Fruit fly (Drosophila melanogaster) whole organism, embryonic: ENCODE measurements around the gene mRpS31.

Experiments used
- Adf1 ChIP-seq: fragments of 200-800 bp; sonication (Bioruptor generic); IDR thresholded peaks from 2 replicates; pipeline ENCODE4 v1.3.6; 2022; ENCODE audit warnings: missing biosample characterization, missing genetic modification characterization
- Blimp-1 ChIP-seq: fragments of 200-800 bp; sonication (Bioruptor generic); optimal IDR thresholded peaks from 3 replicates; lab custom pipeline; 2018; ENCODE audit warnings: missing biosample characterization, missing genetic modification characterization, mild to moderate bottlenecking, moderate library complexity, missing genetic modification reagents
- CG1024 ChIP-seq: fragments of 200-800 bp; sonication (Bioruptor generic); IDR thresholded peaks from 2 replicates; pipeline ENCODE4 v1.3.6; 2022; ENCODE audit warnings: missing biosample characterization, missing genetic modification characterization
- CG10366 ChIP-seq: fragments of 200-800 bp; sonication (Bioruptor generic); IDR thresholded peaks from 2 replicates; pipeline ENCODE4 v1.3.6; 2022; ENCODE audit warnings: missing biosample characterization, missing genetic modification characterization
- CG10654 ChIP-seq: fragments of 200-800 bp; sonication (Bioruptor generic); optimal IDR thresholded peaks from 2 replicates; lab custom pipeline; 2016; ENCODE audit warnings: missing biosample characterization, missing genetic modification characterization
- CG14441 ChIP-seq: fragments of 200-800 bp; sonication (Bioruptor generic); IDR thresholded peaks from 2 replicates; pipeline ENCODE4 v1.3.6; 2022; ENCODE audit warnings: missing biosample characterization, missing genetic modification characterization
- CG1792 ChIP-seq: fragments of 200-800 bp; sonication (Bioruptor generic); optimal IDR thresholded peaks from 2 replicates; lab custom pipeline; 2016; ENCODE audit warnings: missing biosample characterization, missing genetic modification characterization
- CG2116 ChIP-seq: fragments of 200-800 bp; sonication (Bioruptor generic); optimal IDR thresholded peaks from 3 replicates; lab custom pipeline; 2018; ENCODE audit warnings: missing biosample characterization, mild to moderate bottlenecking, missing genetic modification characterization
- CG30403 ChIP-seq: fragments of 200-800 bp; sonication (Bioruptor generic); optimal IDR thresholded peaks from 3 replicates; lab custom pipeline; 2016; ENCODE audit warnings: missing biosample characterization, missing genetic modification characterization
- CG3281 ChIP-seq: fragments of 200-800 bp; sonication (Bioruptor generic); optimal IDR thresholded peaks from 3 replicates; lab custom pipeline; 2017; ENCODE audit warnings: missing biosample characterization, mild to moderate bottlenecking, missing genetic modification characterization
- CG33557 ChIP-seq: fragments of 200-800 bp; sonication (Bioruptor generic); optimal IDR thresholded peaks from 2 replicates; lab custom pipeline; 2019; ENCODE audit warnings: missing biosample characterization, mild to moderate bottlenecking, missing genetic modification characterization, moderate library complexity
- CG3726 ChIP-seq: fragments of 200-800 bp; sonication (Bioruptor generic); IDR thresholded peaks from 3 replicates; pipeline ENCODE4, ENCODE4 v1.3.6; 2022; ENCODE audit warnings: missing biosample characterization, missing genetic modification characterization
- CG4360 ChIP-seq: fragments of 200-800 bp; sonication (Bioruptor generic); IDR thresholded peaks from 2 replicates; pipeline ENCODE4 v1.3.6; 2022; ENCODE audit warnings: missing biosample characterization, missing genetic modification characterization
- CG4820 ChIP-seq: fragments of 200-800 bp; sonication (Bioruptor generic); optimal IDR thresholded peaks from 3 replicates; lab custom pipeline; 2016; ENCODE audit warnings: missing biosample characterization, missing genetic modification characterization
- CG4854 ChIP-seq: fragments of 200-800 bp; sonication (Bioruptor generic); optimal IDR thresholded peaks from 2 replicates; lab custom pipeline; 2016; ENCODE audit warnings: missing biosample characterization, missing genetic modification characterization, inconsistent platforms
- CG6272 ChIP-seq: fragments of 200-800 bp; sonication (Bioruptor generic); IDR thresholded peaks from 2 replicates; pipeline ENCODE4 v1.3.6; 2022; ENCODE audit warnings: missing biosample characterization, missing genetic modification characterization
- CG6765 ChIP-seq: fragments of 200-800 bp; sonication (Bioruptor generic); optimal IDR thresholded peaks from 3 replicates; lab custom pipeline; 2017; ENCODE audit warnings: missing biosample characterization, mild to moderate bottlenecking, missing genetic modification characterization
- CG7372 ChIP-seq: fragments of 200-800 bp; sonication (Bioruptor generic); IDR thresholded peaks from 2 replicates; pipeline ENCODE4 v1.3.6; 2022; ENCODE audit warnings: missing biosample characterization, missing genetic modification characterization
- Deaf1 ChIP-seq: fragments of 200-800 bp; optimal IDR thresholded peaks from 3 replicates; lab custom pipeline; 2019; ENCODE audit warnings: missing biosample characterization, mild to moderate bottlenecking, missing genetic modification characterization, moderate library complexity
- Dfd ChIP-seq, 2 experiments: fragments of >200 bp; optimal IDR thresholded peaks; 2 replicates each; lab custom pipeline; 2017; ENCODE audit warnings: missing biosample characterization in 2 of 2, missing genetic modification characterization in 2 of 2
- Fer1 ChIP-seq: fragments of 200-800 bp; sonication (Bioruptor generic); optimal IDR thresholded peaks from 2 replicates; lab custom pipeline; 2017; ENCODE audit warnings: missing biosample characterization, mild to moderate bottlenecking, missing genetic modification characterization
- Fer2 ChIP-seq: fragments of 200-800 bp; sonication (Bioruptor generic); optimal IDR thresholded peaks from 2 replicates; lab custom pipeline; 2018; ENCODE audit warnings: missing biosample characterization, mild to moderate bottlenecking, missing genetic modification characterization, moderate library complexity
- HmgZ ChIP-seq: fragments of 200-800 bp; sonication (Bioruptor generic); optimal IDR thresholded peaks from 2 replicates; lab custom pipeline; 2018; ENCODE audit warnings: missing biosample characterization, mild to moderate bottlenecking, missing genetic modification characterization
- Hmr ChIP-seq: fragments of 200-800 bp; sonication (Bioruptor generic); optimal IDR thresholded peaks from 3 replicates; lab custom pipeline; 2017; ENCODE audit warnings: mild to moderate bottlenecking, missing biosample characterization, missing genetic modification reagents, missing genetic modification characterization
- Hmx ChIP-seq: fragments of 200-800 bp; sonication (Bioruptor generic); optimal IDR thresholded peaks from 2 replicates; lab custom pipeline; 2016; ENCODE audit warnings: missing biosample characterization, missing genetic modification characterization
- Jarid2 ChIP-seq: fragments of 200-800 bp; sonication (Bioruptor generic); optimal IDR thresholded peaks from 3 replicates; lab custom pipeline; 2017; ENCODE audit warnings: mild to moderate bottlenecking, missing biosample characterization, missing genetic modification reagents, missing genetic modification characterization
- Kr ChIP-seq: fragments of 200-800 bp; sonication (Bioruptor generic); optimal IDR thresholded peaks from 2 replicates; lab custom pipeline; 2017; ENCODE audit warnings: missing biosample characterization, mild to moderate bottlenecking, missing genetic modification characterization
- MTF-1 ChIP-seq: fragments of 200-800 bp; sonication (Bioruptor generic); optimal IDR thresholded peaks from 2 replicates; lab custom pipeline; 2018; ENCODE audit warnings: missing biosample characterization, mild to moderate bottlenecking, missing genetic modification characterization, borderline replicate concordance
- Mrtf ChIP-seq: fragments of 200-800 bp; sonication (Bioruptor generic); IDR thresholded peaks from 3 replicates; pipeline ENCODE4 v1.3.6; 2022; ENCODE audit warnings: missing biosample characterization, missing genetic modification characterization
- NfI ChIP-seq: fragments of 200-800 bp; sonication (Bioruptor generic); optimal IDR thresholded peaks from 3 replicates; lab custom pipeline; 2018; ENCODE audit warnings: missing biosample characterization, mild to moderate bottlenecking, missing genetic modification characterization, moderate library complexity
- Oaz ChIP-seq: fragments of 200-800 bp; sonication (Bioruptor generic); IDR thresholded peaks from 2 replicates; pipeline ENCODE4 v1.3.6; 2022; ENCODE audit warnings: missing biosample characterization, missing genetic modification characterization
- Oli ChIP-seq: fragments of 200-800 bp; sonication (Bioruptor generic); optimal IDR thresholded peaks from 2 replicates; lab custom pipeline; 2018; ENCODE audit warnings: missing biosample characterization, mild to moderate bottlenecking, missing genetic modification characterization, moderate library complexity
- Six4 ChIP-seq: fragments of 200-800 bp; sonication (Bioruptor generic); optimal IDR thresholded peaks from 2 replicates; lab custom pipeline; 2016; ENCODE audit warnings: missing biosample characterization, missing genetic modification characterization
- Stat92E ChIP-seq, 3 experiments: fragments of >200 bp in 2 of 3; fragments of 200-800 bp in 1 of 3; sonication (Bioruptor generic) in 1 of 3; optimal IDR thresholded peaks; 2 replicates each; lab custom pipeline; 2017 to 2019; ENCODE audit warnings: missing biosample characterization in 3 of 3, missing genetic modification characterization in 3 of 3, mild to moderate bottlenecking in 1 of 3, moderate library complexity in 1 of 3
- Taf1 ChIP-seq: fragments of 200-800 bp; sonication (Bioruptor generic); IDR thresholded peaks from 2 replicates; pipeline ENCODE4 v1.3.6; 2022; ENCODE audit warnings: missing biosample characterization, missing genetic modification characterization
- Vsx1 ChIP-seq: fragments of 200-800 bp; sonication (Bioruptor generic); optimal IDR thresholded peaks from 2 replicates; lab custom pipeline; 2017; ENCODE audit warnings: missing biosample characterization, mild to moderate bottlenecking, missing genetic modification characterization, missing genetic modification reagents
- Xrp1 ChIP-seq: fragments of 200-800 bp; sonication (Bioruptor generic); IDR thresholded peaks from 2 replicates; pipeline ENCODE4 v1.3.6; 2022; ENCODE audit warnings: missing biosample characterization, missing genetic modification characterization
- aop ChIP-seq: fragments of 200-800 bp; sonication (Bioruptor generic); IDR thresholded peaks from 2 replicates; pipeline ENCODE4 v1.3.6; 2022; ENCODE audit warnings: missing biosample characterization, missing genetic modification characterization
- bcd ChIP-seq: fragments of 200-800 bp; sonication (Bioruptor generic); optimal IDR thresholded peaks from 2 replicates; lab custom pipeline; 2017; ENCODE audit warnings: missing biosample characterization, mild to moderate bottlenecking, missing genetic modification characterization
- dimm ChIP-seq: fragments of 200-800 bp; sonication (Bioruptor generic); IDR thresholded peaks from 2 replicates; pipeline ENCODE4 v1.3.6; 2022; ENCODE audit warnings: missing biosample characterization, missing genetic modification characterization
- dysf ChIP-seq: fragments of 200-800 bp; sonication (Bioruptor generic); IDR thresholded peaks from 3 replicates; pipeline ENCODE4 v1.3.6; 2022; ENCODE audit warnings: missing biosample characterization, missing genetic modification characterization
- en ChIP-seq: fragments of 200-800 bp; sonication (Bioruptor generic); optimal IDR thresholded peaks from 2 replicates; lab custom pipeline; 2016; ENCODE audit warnings: missing biosample characterization, missing genetic modification characterization
- exex ChIP-seq: fragments of 200-800 bp; sonication (Bioruptor generic); optimal IDR thresholded peaks from 4 replicates; lab custom pipeline; 2018; ENCODE audit warnings: missing biosample characterization, mild to moderate bottlenecking, missing genetic modification characterization, moderate library complexity
- h ChIP-seq: fragments of >200 bp; optimal IDR thresholded peaks from 2 replicates; lab custom pipeline; 2017
- ind ChIP-seq: fragments of 200-800 bp; sonication (Bioruptor generic); optimal IDR thresholded peaks from 3 replicates; lab custom pipeline; 2016; ENCODE audit warnings: missing biosample characterization, missing genetic modification characterization
- jing ChIP-seq: fragments of 200-800 bp; sonication (Bioruptor generic); optimal IDR thresholded peaks from 2 replicates; lab custom pipeline; 2018; ENCODE audit warnings: missing biosample characterization, mild to moderate bottlenecking, missing genetic modification characterization
- lbe ChIP-seq: fragments of 200-800 bp; sonication (Bioruptor generic); optimal IDR thresholded peaks from 2 replicates; lab custom pipeline; 2016; ENCODE audit warnings: missing biosample characterization, mild to moderate bottlenecking, missing genetic modification characterization
- lmd ChIP-seq: fragments of 200-800 bp; sonication (Bioruptor generic); IDR thresholded peaks from 2 replicates; pipeline ENCODE4 v1.3.6; 2022; ENCODE audit warnings: missing biosample characterization, missing genetic modification characterization
- pros ChIP-seq: fragments of 200-800 bp; sonication (Bioruptor generic); optimal IDR thresholded peaks from 3 replicates; lab custom pipeline; 2019; ENCODE audit warnings: missing biosample characterization, mild to moderate bottlenecking, missing genetic modification characterization, moderate library complexity
- slbo ChIP-seq: fragments of 200-800 bp; sonication (Bioruptor generic); IDR thresholded peaks from 2 replicates; pipeline ENCODE4 v1.3.6; 2022; ENCODE audit warnings: missing biosample characterization, missing genetic modification characterization
- wek ChIP-seq: fragments of 200-800 bp; sonication (Bioruptor generic); optimal IDR thresholded peaks from 3 replicates; lab custom pipeline; 2018; ENCODE audit warnings: missing biosample characterization, mild to moderate bottlenecking, missing genetic modification characterization, moderate library complexity

Gene mRpS31

DNA sequence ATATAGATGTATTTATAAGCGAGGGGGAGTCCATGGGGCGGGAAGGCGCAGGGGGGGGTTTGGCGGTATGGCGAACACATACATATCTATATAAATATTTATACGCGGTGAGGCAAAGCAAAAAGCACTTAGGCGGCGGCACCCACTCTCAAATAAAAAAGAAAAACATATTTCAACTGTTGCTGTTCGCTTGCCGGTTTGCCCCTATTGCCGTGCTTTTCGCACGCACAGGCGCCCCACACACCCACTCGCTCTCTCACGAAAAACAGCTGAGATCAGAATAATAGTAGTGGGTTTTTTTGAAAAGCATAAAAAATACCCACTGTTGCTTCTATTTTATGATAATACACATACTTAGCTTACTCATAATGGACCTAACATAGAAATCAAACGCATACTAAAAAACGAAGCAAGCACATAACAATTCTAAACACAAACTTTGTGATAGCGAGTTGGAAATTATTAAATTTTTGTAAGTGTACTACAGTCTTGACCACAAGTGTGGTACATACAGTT lies 3.8 kb upstream of the mRpS31 start (continued):
- TF ChIP-seq CG4854 (GFP tag; lab: Kevin White, UChicago) = peak; percentile 62
- TF ChIP-seq exex = peak; percentile 63
- TF ChIP-seq Dfd (GFP tag; optimal IDR thresholded peaks at IDR 0.05; lab: Kevin White, UChicago) = no peak
- peak; percentile 52 for TF ChIP-seq Deaf1 (tag; lab: Kevin White, UChicago)
- TF ChIP-seq Hmx (GFP tag; lab: Kevin White, UChicago) = peak; percentile 67
- no peak for TF ChIP-seq CG3726 (GFP tag; lab: Robert Waterston, UW)
- TF ChIP-seq pros (GFP tag; lab: Kevin White, UChicago) = no peak
- TF ChIP-seq Fer2 (tag; lab: Kevin White, UChicago) = peak; percentile 21
- no peak for TF ChIP-seq CG10654 (GFP tag; lab: Kevin White, UChicago)
- TF ChIP-seq ind (GFP tag; lab: Kevin White, UChicago) = peak; percentile 79
- no peak for TF ChIP-seq Six4 (GFP tag; lab: Kevin White, UChicago)
- TF ChIP-seq Oli (tag; lab: Kevin White, UChicago) = peak; percentile 81
- peak; percentile 91 for TF ChIP-seq Hmr
- TF ChIP-seq CG6272 (GFP tag; lab: Robert Waterston, UW) = no peak
- TF ChIP-seq CG1792 (GFP tag; lab: Kevin White, UChicago) = peak; percentile 74
- peak; percentile 22 for TF ChIP-seq CG2116 (GFP tag; lab: Kevin White, UChicago)
- TF ChIP-seq Kr = no peak
- peak; percentile 85; the same call in 2 of the 3 replicates for TF ChIP-seq dysf (GFP tag; lab: Robert Waterston, UW)
- TF ChIP-seq slbo (GFP tag; lab: Robert Waterston, UW) = peak; percentile 80
- peak; percentile 75 for TF ChIP-seq CG6765 (GFP tag; lab: Kevin White, UChicago)
- TF ChIP-seq jing = peak; percentile 45
- TF ChIP-seq wek (GFP tag; lab: Kevin White, UChicago) = no peak
- TF ChIP-seq Taf1 (GFP tag; lab: Robert Waterston, UW) = 0 out of 2 replicates have a peak, but pooled peaks have one; percentile 20
- no peak for TF ChIP-seq CG1024
- TF ChIP-seq Vsx1 (GFP tag; lab: Kevin White, UChicago) = peak; percentile 52
- peak; percentile 36 for TF ChIP-seq CG4820 (GFP tag; lab: Kevin White, UChicago)
- peak; percentile 84 for TF ChIP-seq bcd
- TF ChIP-seq Oaz (GFP tag; lab: Robert Waterston, UW) = peak; percentile 58
- peak; percentile 74 for TF ChIP-seq CG14441
- no peak for TF ChIP-seq Stat92E (GFP tag; optimal IDR thresholded peaks at IDR 0.05; lab: Kevin White, UChicago)
- TF ChIP-seq h = no peak
- peak; percentile 93 for TF ChIP-seq Fer1 (GFP tag; lab: Kevin White, UChicago)
- TF ChIP-seq Mrtf = no peak; the same call in 2 of the 3 replicates
- peak; percentile 83 for TF ChIP-seq CG30403
- peak; percentile 83 for TF ChIP-seq HmgZ (tag; lab: Kevin White, UChicago)
- no peak for TF ChIP-seq lbe (GFP tag; lab: Kevin White, UChicago)
- peak; percentile 90 for TF ChIP-seq CG3281 (GFP tag; lab: Kevin White, UChicago)
- no peak for TF ChIP-seq CG33557 (GFP tag; lab: Kevin White, UChicago)
- TF ChIP-seq lmd (GFP tag; lab: Robert Waterston, UW) = peak; percentile 82; the same call in 1 of the 2 replicates
- no peak for TF ChIP-seq dimm (GFP tag; lab: Robert Waterston, UW)
- TF ChIP-seq CG10366 (GFP tag; lab: Robert Waterston, UW) = peak; percentile 49
- peak; percentile 46; the same call in 1 of the 2 replicates for TF ChIP-seq Xrp1
- TF ChIP-seq CG7372 (GFP tag; lab: Robert Waterston, UW) = peak; percentile 63
- peak; percentile 43 for TF ChIP-seq en (GFP tag; lab: Kevin White, UChicago)
- peak; percentile 21 for TF ChIP-seq Jarid2 (GFP tag; lab: Kevin White, UChicago)
- TF ChIP-seq aop (GFP tag; lab: Robert Waterston, UW) = no peak
- peak; percentile 52 for TF ChIP-seq Blimp-1 (GFP tag; lab: Kevin White, UChicago)
- TF ChIP-seq Adf1 = peak; percentile 60; the same call in 1 of the 2 replicates
- peak; percentile 84 for TF ChIP-seq NfI
- TF ChIP-seq MTF-1 (GFP tag; lab: Kevin White, UChicago) = no peak
- TF ChIP-seq CG4360 (GFP tag; lab: Robert Waterston, UW) = no peak
